Fruit fly (Drosophila melanogaster): ENCODE data around the gene Snapin.

The Snapin gene

DNA sequence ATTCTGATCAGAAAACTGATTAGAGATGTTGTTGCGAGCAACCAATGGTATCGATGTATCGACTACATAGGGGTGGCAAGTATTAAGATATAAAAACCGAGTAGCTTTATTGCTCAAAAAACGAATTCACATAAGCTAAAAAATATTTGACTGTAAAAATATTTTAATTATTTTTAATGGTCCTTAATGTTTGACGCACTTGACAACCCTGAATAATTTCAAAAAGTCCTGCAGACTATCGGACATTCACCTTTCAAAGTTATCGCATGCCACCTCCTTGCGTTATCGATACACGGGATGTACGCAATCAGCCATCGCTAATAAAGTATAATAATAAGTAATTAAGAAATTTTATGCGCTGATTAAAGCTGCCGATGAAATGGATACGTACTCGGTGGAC, at the start of gene Snapin, which contains the start of the genes HemK2 and Tnpo-SR:
Gene Snapin, minus strand, starts transcription at position 24 of the 400 bp plus-strand sequence.
Gene HemK2, minus strand, starts transcription at position 24 of the 400 bp plus-strand sequence.
Gene Tnpo-SR, plus strand, starts transcription at position 271 of the 400 bp plus-strand sequence.
- TF ChIP-seq CG17801 (GFP tag; optimal IDR thresholded peaks at IDR 0.05; ENCODE audit: partially characterized antibody), result peak; percentile 92

- no peak for TF ChIP-seq CG17801 (GFP tag; optimal IDR thresholded peaks at IDR 0.05; ENCODE audit: partially characterized antibody)
Observed at dm6 chr2L:2808038-2808699, 48.7 kb upstream of the Snapin start.

DNA sequence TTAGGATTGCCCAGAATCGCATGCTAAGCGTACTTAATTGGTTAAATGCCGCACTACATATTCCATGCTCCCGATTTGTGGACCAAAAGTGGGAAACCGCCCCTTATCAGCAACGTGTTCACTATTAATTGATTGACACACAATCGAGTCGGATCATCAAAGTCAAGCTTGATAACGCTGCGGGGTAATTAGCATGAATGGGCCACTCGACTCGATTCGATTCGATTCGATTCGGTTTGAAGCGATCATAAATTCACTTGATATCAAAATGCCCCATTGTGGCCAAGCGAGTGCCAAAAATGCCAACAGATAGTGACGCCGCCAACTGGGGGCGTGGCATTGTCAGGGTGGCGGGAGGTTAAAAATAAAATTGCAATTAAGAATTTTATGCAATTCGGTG, 48.1 kb upstream of the Snapin start:
- TF ChIP-seq CG17801 (GFP tag; optimal IDR thresholded peaks at IDR 0.05; ENCODE audit: partially characterized antibody), result no peak

- no peak for TF ChIP-seq CG17801 (GFP tag; optimal IDR thresholded peaks at IDR 0.05; ENCODE audit: partially characterized antibody)
Observed at dm6 chr2L:2806190-2806763, 46.8 kb upstream of the Snapin start.

DNA sequence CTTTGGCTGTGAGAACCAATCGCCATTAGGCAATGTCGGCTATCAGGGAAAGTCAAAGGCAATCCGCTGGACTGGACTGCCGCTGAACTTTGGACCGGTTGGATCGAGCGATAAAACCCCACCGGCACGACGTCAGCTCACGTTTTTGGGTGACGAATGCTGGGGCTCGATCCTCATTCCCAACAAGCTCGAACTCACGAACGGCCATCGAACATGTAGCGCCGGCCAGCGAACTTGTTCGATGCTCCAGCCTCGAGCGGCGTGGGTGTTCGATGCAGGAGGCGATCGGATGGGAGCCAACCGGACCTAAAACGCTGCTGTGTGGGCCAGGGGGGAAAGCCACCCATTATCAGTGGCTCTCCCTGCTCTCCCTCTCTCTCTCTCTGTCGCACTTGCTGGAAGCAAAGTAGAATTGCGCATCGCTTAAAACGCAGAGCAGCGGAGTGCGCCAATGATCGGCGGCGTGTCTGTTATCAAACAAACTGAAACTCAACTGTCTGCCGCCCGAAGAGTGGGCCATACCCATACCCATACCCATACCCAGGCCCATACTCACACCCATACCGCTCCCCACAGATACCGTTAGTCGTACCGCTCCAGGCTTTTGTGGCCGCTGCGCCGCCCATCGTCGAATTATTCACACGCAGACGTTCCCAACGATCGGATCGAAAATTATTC, 45.3 kb upstream of the Snapin start, which contains the start of gene daw:
Gene daw, plus strand, starts transcription at position 628 of the 678 bp plus-strand sequence.
- no peak for TF ChIP-seq CG17801 (GFP tag; optimal IDR thresholded peaks at IDR 0.05; ENCODE audit: partially characterized antibody)

- no peak for TF ChIP-seq CG17801 (GFP tag; optimal IDR thresholded peaks at IDR 0.05; ENCODE audit: partially characterized antibody)
Observed at dm6 chr2L:2802527-2802926, 43.0 kb upstream of the Snapin start.

DNA sequence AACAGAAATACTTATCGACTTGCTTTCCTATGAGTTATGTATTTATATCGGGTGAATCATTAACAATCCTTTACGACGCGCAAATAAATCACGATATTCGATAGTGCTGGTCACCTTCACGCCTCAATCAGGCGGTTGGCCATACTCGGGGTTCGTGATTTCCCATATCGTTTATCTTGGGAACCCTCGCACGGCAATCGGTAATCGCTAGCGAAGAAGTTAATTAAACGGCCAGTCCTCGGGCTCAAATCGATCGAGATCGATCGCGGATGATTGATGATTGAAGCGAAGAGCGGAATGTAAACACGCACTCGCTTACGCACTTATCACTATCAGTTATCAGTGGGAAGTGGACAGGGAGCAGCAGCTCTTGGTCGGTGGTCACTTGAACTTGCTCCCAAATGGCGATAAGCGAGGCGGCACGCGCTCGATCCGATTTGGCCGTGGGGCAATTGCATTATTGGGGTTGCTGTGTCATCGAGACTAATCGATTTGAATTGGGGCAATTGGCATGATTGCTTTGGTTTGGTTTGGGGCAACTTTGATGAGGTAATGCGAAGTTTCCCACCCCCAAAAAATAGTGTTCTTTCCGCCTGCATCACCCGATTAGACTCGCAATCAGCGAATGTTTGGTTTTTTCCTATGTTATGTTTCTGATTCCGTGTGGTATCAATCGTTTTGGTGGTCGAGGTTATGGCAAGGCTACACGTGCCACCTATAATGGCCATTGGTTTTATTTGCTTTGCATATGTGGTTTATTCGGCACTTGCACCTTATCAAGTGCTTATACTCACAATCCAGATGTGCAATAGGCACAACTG, 41.7 kb upstream of the Snapin start:
- no peak for TF ChIP-seq CG17801 (GFP tag; optimal IDR thresholded peaks at IDR 0.05; ENCODE audit: partially characterized antibody)

dm6 chr2L:2799909-2800478, 40.5 kb upstream of the Snapin start, which contains the start of gene Syt1:
TSS of gene Syt1 (minus strand) at chr2L:2799979.
- no peak for TF ChIP-seq CG17801 (GFP tag; optimal IDR thresholded peaks at IDR 0.05; ENCODE audit: partially characterized antibody)

DNA sequence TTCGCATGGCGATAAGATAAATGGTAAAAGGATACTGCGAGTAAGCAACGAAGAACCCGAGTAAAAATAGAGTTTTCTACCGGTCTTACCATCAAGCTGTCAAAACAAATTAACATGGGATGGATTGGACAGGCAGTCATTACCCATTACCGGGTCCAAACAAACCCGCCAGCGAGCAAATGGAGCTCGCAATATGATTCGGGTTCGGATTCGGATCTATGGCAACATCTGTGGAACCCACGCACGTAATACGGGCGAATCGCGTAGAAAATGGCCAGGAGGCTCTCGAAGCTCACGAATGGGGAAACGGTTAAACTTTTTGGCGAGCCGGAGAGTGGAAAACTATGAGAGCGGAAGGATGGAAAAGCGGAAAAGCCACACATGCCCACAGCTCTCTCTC, 37.7 kb upstream of the Snapin start:
- no peak for TF ChIP-seq CG17801 (GFP tag; optimal IDR thresholded peaks at IDR 0.05; ENCODE audit: partially characterized antibody)

DNA sequence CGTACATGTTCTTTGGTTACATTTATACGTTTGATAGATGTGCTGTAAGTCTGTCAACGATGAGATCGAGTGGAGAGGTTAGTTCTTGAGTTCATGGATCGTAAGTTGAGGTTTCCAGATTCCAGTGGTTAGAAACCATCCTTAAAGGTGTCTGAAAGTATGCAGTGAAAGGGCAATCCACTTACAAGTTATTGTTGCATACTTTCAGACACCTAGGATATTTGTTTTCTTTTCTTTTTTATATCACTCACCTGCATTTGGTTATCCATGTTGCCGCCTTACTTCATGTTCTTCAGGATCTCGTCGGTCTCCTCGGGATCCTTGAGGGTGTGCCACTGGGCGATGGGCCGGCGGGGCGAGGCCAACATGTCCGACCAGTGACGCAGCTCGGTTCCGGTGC, 23.3 kb upstream of the Snapin start:
- TF ChIP-seq CG17801 (GFP tag; optimal IDR thresholded peaks at IDR 0.05; ENCODE audit: partially characterized antibody), result no peak

DNA sequence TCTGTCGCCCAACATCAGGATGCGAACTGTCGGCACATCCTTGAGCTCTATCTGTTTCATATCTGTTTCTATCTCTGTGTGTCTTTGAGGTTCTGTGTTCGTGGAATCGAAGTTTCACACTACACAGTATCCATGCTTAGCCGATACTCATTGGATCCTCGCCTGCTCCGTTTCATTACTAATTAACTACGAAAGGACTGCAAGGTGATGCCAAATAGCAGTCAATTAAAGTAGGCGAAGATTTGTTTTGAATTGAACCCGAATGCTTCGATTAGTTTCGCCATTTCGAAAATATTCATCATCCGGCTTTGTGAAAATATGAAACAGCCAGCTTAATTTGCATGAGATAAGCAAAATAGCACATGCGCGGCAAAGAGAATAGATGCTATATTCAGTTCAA, 12.2 kb upstream of the Snapin start, which contains the start of gene CG15399:
Gene CG15399, minus strand, starts transcription at position 101 of the 400 bp plus-strand sequence.
- no peak for TF ChIP-seq CG17801 (GFP tag; optimal IDR thresholded peaks at IDR 0.05; ENCODE audit: partially characterized antibody)

DNA sequence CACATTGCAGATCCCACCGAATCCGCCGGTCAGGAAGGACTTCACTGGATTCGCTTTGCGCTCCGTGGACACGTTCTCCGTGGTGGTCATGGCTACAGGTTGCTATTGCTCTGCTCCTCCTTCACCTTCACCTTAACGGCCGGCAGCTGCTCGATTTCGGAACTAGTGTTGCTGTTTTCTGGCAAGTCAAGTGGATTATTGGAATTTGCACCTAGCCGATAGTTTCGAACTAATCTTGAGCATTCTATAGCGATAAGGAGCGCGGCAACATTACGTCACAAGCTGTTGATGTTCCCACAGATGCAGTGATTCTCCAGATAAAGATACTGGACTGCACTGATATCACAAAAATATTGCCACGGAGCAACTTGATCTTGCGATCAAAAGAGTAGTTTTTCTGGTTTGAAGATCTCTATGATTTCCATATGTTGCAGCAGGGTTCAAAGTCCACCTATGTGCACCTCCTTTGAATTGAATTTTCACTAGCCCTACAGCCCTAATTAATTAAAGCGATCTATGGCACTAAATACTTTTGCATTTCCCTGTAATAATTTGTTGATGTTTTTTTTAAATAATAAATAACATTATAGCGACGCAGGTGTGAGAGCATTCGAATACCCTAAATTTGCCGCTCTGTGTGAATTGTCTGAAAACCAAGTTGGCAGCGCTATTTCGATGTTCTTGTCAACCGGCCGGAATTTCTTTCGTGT, 10.2 kb upstream of the Snapin start, which contains the start of the genes colt and HINT1:
Gene colt, minus strand, starts transcription at position 594 of the 710 bp plus-strand sequence.
Gene HINT1, plus strand, starts transcription at position 660 of the 710 bp plus-strand sequence.
- TF ChIP-seq CG17801 (GFP tag; optimal IDR thresholded peaks at IDR 0.05; ENCODE audit: partially characterized antibody), result peak; percentile 55

DNA sequence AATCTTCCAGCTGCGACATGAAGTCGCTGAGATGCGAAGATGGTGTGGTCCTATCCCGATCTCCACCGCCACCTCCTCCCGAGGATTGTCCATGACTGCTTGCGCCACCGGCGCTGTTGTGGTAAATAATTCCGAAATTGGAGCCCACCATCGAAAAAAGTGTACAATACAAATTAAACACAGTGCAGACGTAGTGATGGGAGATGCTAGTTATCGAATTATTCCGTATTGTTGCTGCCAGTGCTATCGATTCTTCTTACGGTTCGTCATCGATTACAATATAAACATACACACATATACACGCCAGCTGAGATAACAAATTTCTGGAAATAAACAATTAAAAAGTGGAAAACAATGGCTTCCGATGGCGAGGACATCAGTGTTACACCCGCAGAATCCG, 8.2 kb upstream of the Snapin start, which contains the start of the genes Taf10b and Taf10:
Gene Taf10b, minus strand, starts transcription at position 219 of the 400 bp plus-strand sequence.
Gene Taf10, plus strand, starts transcription at position 264 of the 400 bp plus-strand sequence.
- TF ChIP-seq CG17801 (GFP tag; optimal IDR thresholded peaks at IDR 0.05; ENCODE audit: partially characterized antibody), result peak; percentile 28
